Fruit fly (Drosophila melanogaster) whole organism, embryonic: ENCODE data around the gene Sec23.
A peak's percentile ranks its signal among the peaks of the same experiment; 100 is the strongest.

Experiments used
- Abd-B ChIP-seq: fragments of 200-800 bp; sonication (Bioruptor generic); optimal IDR thresholded peaks from 2 replicates; lab custom pipeline; 2018; ENCODE audit warnings: missing biosample characterization, mild to moderate bottlenecking, missing genetic modification characterization, moderate library complexity
- CG10209 ChIP-seq: fragments of 200-800 bp; sonication (Bioruptor generic); optimal IDR thresholded peaks from 3 replicates; lab custom pipeline; 2017; ENCODE audit warnings: missing biosample characterization, mild to moderate bottlenecking, missing genetic modification characterization, missing genetic modification reagents
- CG10462 ChIP-seq: fragments of 200-800 bp; sonication (Bioruptor generic); optimal IDR thresholded peaks from 2 replicates; lab custom pipeline; 2016; ENCODE audit warnings: missing biosample characterization, missing genetic modification characterization
- CG10543 ChIP-seq: fragments of 200-800 bp; sonication (Bioruptor generic); optimal IDR thresholded peaks from 3 replicates; lab custom pipeline; 2017; ENCODE audit warnings: missing biosample characterization, mild to moderate bottlenecking, missing genetic modification characterization, moderate library complexity
- CG10959 ChIP-seq: fragments of 200-800 bp; sonication (Bioruptor generic); IDR thresholded peaks from 2 replicates; pipeline ENCODE4 v1.3.6; 2022; ENCODE audit warnings: missing biosample characterization, missing genetic modification characterization
- CG11723 ChIP-seq: fragments of 200-800 bp; sonication (Bioruptor generic); optimal IDR thresholded peaks from 2 replicates; lab custom pipeline; 2017; ENCODE audit warnings: missing biosample characterization, mild to moderate bottlenecking, missing genetic modification characterization
- CG14050 ChIP-seq: fragments of 200-800 bp; sonication (Bioruptor generic); IDR thresholded peaks from 3 replicates; pipeline ENCODE4 v1.3.6; 2022; ENCODE audit warnings: missing biosample characterization, missing genetic modification characterization
- CG14667 ChIP-seq: fragments of 200-800 bp; sonication (Bioruptor generic); IDR thresholded peaks from 2 replicates; pipeline ENCODE4 v1.3.6; 2022; ENCODE audit warnings: missing biosample characterization, missing genetic modification characterization
- CG15269 ChIP-seq: fragments of 200-800 bp; sonication (Bioruptor generic); optimal IDR thresholded peaks from 2 replicates; lab custom pipeline; 2018; ENCODE audit warnings: missing biosample characterization, mild to moderate bottlenecking, missing genetic modification characterization, moderate library complexity
- CG18476 ChIP-seq: fragments of 200-800 bp; sonication (Bioruptor generic); optimal IDR thresholded peaks from 2 replicates; lab custom pipeline; 2016; ENCODE audit warnings: missing biosample characterization, mild to moderate bottlenecking, missing genetic modification characterization
- CG18764 ChIP-seq: fragments of 200-800 bp; sonication (Bioruptor generic); optimal IDR thresholded peaks from 3 replicates; lab custom pipeline; 2016; ENCODE audit warnings: missing biosample characterization, missing genetic modification characterization
- CG31365 ChIP-seq: fragments of 200-800 bp; sonication (Bioruptor generic); optimal IDR thresholded peaks from 2 replicates; lab custom pipeline; 2018; ENCODE audit warnings: missing biosample characterization, mild to moderate bottlenecking, missing genetic modification characterization
- CG3847 ChIP-seq: fragments of 200-800 bp; sonication (Bioruptor generic); IDR thresholded peaks from 2 replicates; pipeline ENCODE4 v1.3.6; 2022; ENCODE audit warnings: missing biosample characterization, missing genetic modification characterization
- CG3995 ChIP-seq: fragments of 200-800 bp; sonication (Bioruptor generic); optimal IDR thresholded peaks from 3 replicates; lab custom pipeline; 2016; ENCODE audit warnings: missing biosample characterization, missing genetic modification characterization
- CG4707 ChIP-seq: fragments of 200-800 bp; sonication (Bioruptor generic); optimal IDR thresholded peaks from 2 replicates; lab custom pipeline; 2018; ENCODE audit warnings: missing biosample characterization, mild to moderate bottlenecking, missing genetic modification characterization, moderate library complexity
- CG4730 ChIP-seq: fragments of 200-800 bp; sonication (Bioruptor generic); IDR thresholded peaks from 2 replicates; pipeline ENCODE4 v1.3.6; 2022; ENCODE audit warnings: missing biosample characterization, missing genetic modification characterization
- CG5180 ChIP-seq: fragments of 200-800 bp; sonication (Bioruptor generic); optimal IDR thresholded peaks from 3 replicates; lab custom pipeline; 2017; ENCODE audit warnings: missing biosample characterization, missing genetic modification characterization, mild to moderate bottlenecking, moderate library complexity, missing genetic modification reagents
- CG5953 ChIP-seq: fragments of 200-800 bp; sonication (Bioruptor generic); IDR thresholded peaks from 2 replicates; pipeline ENCODE4 v1.3.6; 2022; ENCODE audit warnings: missing biosample characterization, missing genetic modification characterization
- CG7271 ChIP-seq: fragments of 200-800 bp; sonication (Bioruptor generic); optimal IDR thresholded peaks from 2 replicates; lab custom pipeline; 2018; ENCODE audit warnings: missing biosample characterization, mild to moderate bottlenecking, missing genetic modification characterization, moderate library complexity
- CG7839 ChIP-seq: fragments of 200-800 bp; sonication (Bioruptor generic); optimal IDR thresholded peaks from 3 replicates; lab custom pipeline; 2018; ENCODE audit warnings: missing biosample characterization, mild to moderate bottlenecking, missing genetic modification characterization, moderate library complexity
- CG8765 ChIP-seq: fragments of 200-800 bp; sonication (Bioruptor generic); IDR thresholded peaks from 2 replicates; pipeline ENCODE4 v1.3.6; 2022; ENCODE audit warnings: missing biosample characterization, missing genetic modification characterization
- CHES-1-like ChIP-seq: fragments of 200-800 bp; sonication (Bioruptor generic); optimal IDR thresholded peaks from 2 replicates; lab custom pipeline; 2016; ENCODE audit warnings: missing biosample characterization, missing genetic modification characterization
- Camta ChIP-seq: fragments of 200-800 bp; sonication (Bioruptor generic); optimal IDR thresholded peaks from 2 replicates; lab custom pipeline; 2016; ENCODE audit warnings: missing biosample characterization, missing genetic modification characterization
- D19B ChIP-seq: fragments of 200-800 bp; sonication (Bioruptor generic); optimal IDR thresholded peaks from 2 replicates; lab custom pipeline; 2017; ENCODE audit warnings: missing biosample characterization, mild to moderate bottlenecking, missing genetic modification characterization
- Doc2 ChIP-seq: fragments of 200-800 bp; sonication (Bioruptor generic); IDR thresholded peaks from 2 replicates; pipeline ENCODE4 v1.3.6; 2022; ENCODE audit warnings: missing biosample characterization, missing genetic modification characterization
- Fer1 ChIP-seq: fragments of 200-800 bp; sonication (Bioruptor generic); optimal IDR thresholded peaks from 2 replicates; lab custom pipeline; 2017; ENCODE audit warnings: missing biosample characterization, mild to moderate bottlenecking, missing genetic modification characterization
- H15 ChIP-seq: fragments of 200-800 bp; sonication (Bioruptor generic); IDR thresholded peaks from 3 replicates; pipeline ENCODE4 v1.3.6; 2022; ENCODE audit warnings: missing biosample characterization, missing genetic modification characterization
- Hey ChIP-seq: fragments of 200-800 bp; sonication (Bioruptor generic); optimal IDR thresholded peaks from 3 replicates; lab custom pipeline; 2018; ENCODE audit warnings: missing biosample characterization, mild to moderate bottlenecking, missing genetic modification characterization
- Lpt ChIP-seq: fragments of >200 bp; optimal IDR thresholded peaks from 2 replicates; lab custom pipeline; 2018; ENCODE audit warnings: missing biosample characterization, missing genetic modification characterization
- NC2α ChIP-seq: fragments of 200-800 bp; sonication (Bioruptor generic); optimal IDR thresholded peaks from 2 replicates; lab custom pipeline; 2016; ENCODE audit warnings: missing biosample characterization, missing genetic modification characterization
- Neu2 ChIP-seq: fragments of 200-800 bp; sonication (Bioruptor generic); optimal IDR thresholded peaks from 3 replicates; lab custom pipeline; 2016; ENCODE audit warnings: missing biosample characterization, missing genetic modification characterization, borderline replicate concordance
- Nf-YB ChIP-seq: fragments of 200-800 bp; sonication (Bioruptor generic); optimal IDR thresholded peaks from 3 replicates; lab custom pipeline; 2019; ENCODE audit warnings: missing biosample characterization, mild to moderate bottlenecking, missing genetic modification characterization, moderate library complexity
- Optix ChIP-seq: fragments of 200-800 bp; sonication (Bioruptor generic); IDR thresholded peaks from 3 replicates; pipeline ENCODE4 v1.3.6; 2022; ENCODE audit warnings: missing biosample characterization, missing genetic modification characterization
- Taf1 ChIP-seq: fragments of 200-800 bp; sonication (Bioruptor generic); IDR thresholded peaks from 2 replicates; pipeline ENCODE4 v1.3.6; 2022; ENCODE audit warnings: missing biosample characterization, missing genetic modification characterization
- YL-1 ChIP-seq: fragments of 200-800 bp; sonication (Bioruptor generic); optimal IDR thresholded peaks from 3 replicates; lab custom pipeline; 2017; ENCODE audit warnings: missing biosample characterization, mild to moderate bottlenecking, missing genetic modification characterization
- btn ChIP-seq: fragments of 200-800 bp; sonication (Bioruptor generic); optimal IDR thresholded peaks from 2 replicates; lab custom pipeline; 2016; ENCODE audit warnings: missing biosample characterization, missing genetic modification characterization
- crc ChIP-seq: fragments of 200-800 bp; sonication (Bioruptor generic); optimal IDR thresholded peaks from 2 replicates; lab custom pipeline; 2016; ENCODE audit warnings: missing biosample characterization, missing genetic modification characterization
- hkb ChIP-seq, 2 experiments: fragments of 200-800 bp in 1 of 2; fragments of >200 bp in 1 of 2; sonication (Bioruptor generic) in 1 of 2; IDR thresholded peaks in 1 of 2; optimal IDR thresholded peaks in 1 of 2; 2 replicates each; pipeline versions ENCODE4 v1.3.6 to Lab custom; 2017 to 2022; ENCODE audit warnings: missing biosample characterization in 1 of 2, missing genetic modification characterization in 1 of 2
- hth ChIP-seq: fragments of >200 bp; optimal IDR thresholded peaks from 2 replicates; lab custom pipeline; 2017; ENCODE audit warnings: inconsistent platforms
- jumu ChIP-seq: fragments of 200-800 bp; sonication (Bioruptor generic); optimal IDR thresholded peaks from 3 replicates; lab custom pipeline; 2016; ENCODE audit warnings: missing biosample characterization, missing genetic modification characterization
- odd ChIP-seq: fragments of 200-800 bp; sonication (Bioruptor generic); optimal IDR thresholded peaks from 2 replicates; lab custom pipeline; 2017; ENCODE audit warnings: missing biosample characterization, mild to moderate bottlenecking, missing genetic modification characterization
- otp ChIP-seq: fragments of 200-800 bp; sonication (Bioruptor generic); IDR thresholded peaks from 3 replicates; pipeline ENCODE4, ENCODE4 v1.3.6; 2022; ENCODE audit warnings: missing biosample characterization, missing genetic modification characterization
- peb ChIP-seq: fragments of 200-800 bp; sonication (Bioruptor generic); IDR thresholded peaks from 2 replicates; pipeline ENCODE4 v1.3.6; 2022; ENCODE audit warnings: missing biosample characterization, missing genetic modification characterization
- row ChIP-seq: fragments of 200-800 bp; sonication (Bioruptor generic); IDR thresholded peaks from 3 replicates; pipeline ENCODE4 v1.3.6; 2022; ENCODE audit warnings: missing biosample characterization, missing genetic modification characterization
- salm ChIP-seq: fragments of 200-800 bp; sonication (Bioruptor generic); optimal IDR thresholded peaks from 2 replicates; lab custom pipeline; 2018; ENCODE audit warnings: missing biosample characterization, mild to moderate bottlenecking, missing genetic modification characterization
- stwl ChIP-seq: fragments of 200-800 bp; sonication (Bioruptor generic); optimal IDR thresholded peaks from 3 replicates; lab custom pipeline; 2018; ENCODE audit warnings: missing biosample characterization, mild to moderate bottlenecking, missing genetic modification characterization, moderate library complexity
- ttk ChIP-seq: fragments of 200-800 bp; sonication (Bioruptor generic); IDR thresholded peaks from 2 replicates; pipeline ENCODE4 v2.1.2; 2022; ENCODE audit warnings: missing biosample characterization, missing genetic modification characterization
- unpg ChIP-seq: fragments of 200-800 bp; sonication (Bioruptor generic); optimal IDR thresholded peaks from 3 replicates; lab custom pipeline; 2018; ENCODE audit warnings: missing biosample characterization, mild to moderate bottlenecking, missing genetic modification characterization, moderate library complexity
- wdn ChIP-seq: fragments of 200-800 bp; sonication (Bioruptor generic); IDR thresholded peaks from 2 replicates; pipeline ENCODE4 v1.3.6; 2022; ENCODE audit warnings: missing biosample characterization, missing genetic modification characterization
- zfh1 ChIP-seq: fragments of 200-800 bp; sonication (Bioruptor generic); IDR thresholded peaks from 3 replicates; pipeline ENCODE4 v1.3.6; 2022; ENCODE audit warnings: missing biosample characterization, missing genetic modification characterization

Gene Sec23

DNA sequence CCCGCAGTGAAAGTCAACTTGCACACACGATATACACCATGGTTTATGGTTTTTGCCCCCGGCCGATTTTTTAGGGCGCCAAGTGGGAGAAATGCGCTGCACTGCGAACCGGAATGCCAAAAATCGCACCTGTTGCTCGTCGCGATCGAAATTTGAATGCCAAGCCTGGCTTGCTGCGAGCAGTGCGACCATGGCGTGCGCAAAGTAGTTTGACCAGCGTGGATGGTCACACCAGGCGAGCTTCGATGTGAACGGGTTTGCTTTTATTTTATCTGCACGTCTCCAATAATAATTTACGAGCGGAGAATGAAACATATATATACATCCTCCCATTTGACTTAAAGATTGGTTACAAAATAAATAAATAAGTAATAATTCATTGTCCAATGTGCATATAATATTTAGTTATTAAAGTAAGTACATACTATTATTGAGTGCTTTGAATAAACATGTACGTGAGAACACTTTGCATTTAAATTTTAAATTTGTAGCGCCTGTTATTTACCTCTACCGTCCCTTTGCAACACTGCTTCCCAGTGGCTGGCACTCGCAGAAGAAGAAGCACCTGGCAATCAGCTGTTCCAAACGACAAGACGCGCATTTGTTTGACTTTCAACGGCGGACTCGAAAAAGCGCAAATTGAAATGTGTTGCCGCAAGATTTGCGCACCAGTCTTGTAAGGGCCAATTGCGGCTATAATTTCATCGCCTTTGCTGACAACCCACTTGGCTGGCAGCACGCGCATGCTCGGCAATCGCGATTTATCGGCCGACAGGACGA is 36.6 kb downstream of the Sec23 start, which contains the start of the genes Rab23 and plx (continued):
- no peak for TF ChIP-seq D19B (GFP tag; lab: Kevin White, UChicago)
- TF ChIP-seq CG4730 (GFP tag; lab: Robert Waterston, UW), result no peak
- peak; percentile 5 for TF ChIP-seq YL-1 (GFP tag; lab: Kevin White, UChicago)
- TF ChIP-seq CG3847 (GFP tag; lab: Robert Waterston, UW), result peak; percentile 79
- TF ChIP-seq wdn (GFP tag; lab: Robert Waterston, UW), result no peak
- TF ChIP-seq Hey (tag; lab: Kevin White, UChicago), result no peak
- no peak for TF ChIP-seq CG3995 (GFP tag; lab: Kevin White, UChicago)
- no peak for TF ChIP-seq peb (GFP tag; lab: Robert Waterston, UW)
- TF ChIP-seq otp (GFP tag; lab: Robert Waterston, UW), result no peak
- no peak for TF ChIP-seq CG5180 (GFP tag; lab: Kevin White, UChicago)
- TF ChIP-seq CG10543 (GFP tag; lab: Kevin White, UChicago), result no peak
- TF ChIP-seq btn (GFP tag; lab: Kevin White, UChicago), result no peak
- peak; percentile 18 for TF ChIP-seq CG4707 (GFP tag; lab: Kevin White, UChicago)
- TF ChIP-seq CG18764 (GFP tag; lab: Kevin White, UChicago), result peak; percentile 21
- peak; percentile 73 for TF ChIP-seq stwl (tag; lab: Kevin White, UChicago)
- TF ChIP-seq CG8765, result no peak
- no peak for TF ChIP-seq NC2α (GFP tag; lab: Kevin White, UChicago)
- TF ChIP-seq CG10209, result no peak
- TF ChIP-seq Lpt (GFP tag; lab: Kevin White, UChicago), result no peak
- TF ChIP-seq Fer1, result no peak
- no peak for TF ChIP-seq hth
- no peak; the same call in 2 of the 3 replicates for TF ChIP-seq row (GFP tag; lab: Robert Waterston, UW)
- TF ChIP-seq CG10462 (GFP tag; lab: Kevin White, UChicago), result no peak
- no peak for TF ChIP-seq CG7839
- no peak for TF ChIP-seq crc (GFP tag; lab: Kevin White, UChicago)
- no peak for TF ChIP-seq odd
- TF ChIP-seq CG11723 (GFP tag; lab: Kevin White, UChicago), result no peak
- TF ChIP-seq CHES-1-like (GFP tag; lab: Kevin White, UChicago), result no peak
- no peak for TF ChIP-seq Neu2 (GFP tag; lab: Kevin White, UChicago)
- no peak for TF ChIP-seq CG14667 (GFP tag; lab: Robert Waterston, UW)
- TF ChIP-seq ttk (GFP tag; lab: Robert Waterston, UW), result no peak
- no peak for TF ChIP-seq CG14050 (GFP tag; lab: Robert Waterston, UW)
- no peak for TF ChIP-seq Optix (GFP tag; lab: Robert Waterston, UW)
- TF ChIP-seq zfh1 (GFP tag; lab: Robert Waterston, UW), result no peak; the same call in 2 of the 3 replicates
- TF ChIP-seq CG15269 (tag; lab: Kevin White, UChicago), result no peak
- TF ChIP-seq hkb (optimal IDR thresholded peaks at IDR 0.05; lab: Kevin White, UChicago), result no peak
- peak; percentile 29; the same call in 1 of the 2 replicates for TF ChIP-seq hkb (GFP tag; IDR thresholded peaks at IDR 0.05; lab: Robert Waterston, UW)
- TF ChIP-seq jumu (GFP tag; lab: Kevin White, UChicago), result no peak
- no peak for TF ChIP-seq CG5953 (GFP tag; lab: Robert Waterston, UW)
- no peak for TF ChIP-seq CG7271 (tag; lab: Kevin White, UChicago)
- TF ChIP-seq Taf1 (GFP tag; lab: Robert Waterston, UW), result no peak
- no peak for TF ChIP-seq H15 (GFP tag; lab: Robert Waterston, UW)
- no peak for TF ChIP-seq unpg
- TF ChIP-seq salm (tag; lab: Kevin White, UChicago), result no peak
- TF ChIP-seq CG18476 (GFP tag; lab: Kevin White, UChicago), result no peak
- TF ChIP-seq Nf-YB (GFP tag; lab: Kevin White, UChicago), result no peak
- no peak for TF ChIP-seq Doc2 (GFP tag; lab: Robert Waterston, UW)
- peak; percentile 27 for TF ChIP-seq Abd-B (GFP tag; lab: Kevin White, UChicago)
- TF ChIP-seq CG10959 (GFP tag; lab: Robert Waterston, UW), result no peak
- TF ChIP-seq CG31365 (tag; lab: Kevin White, UChicago), result no peak
- TF ChIP-seq Camta (GFP tag; lab: Kevin White, UChicago), result no peak
